Fruit fly (Drosophila melanogaster) whole organism, embryonic: ENCODE measurements around the gene Spn88Eb.

Experiments used
- Blimp-1 ChIP-seq: fragments of 200-800 bp; sonication (Bioruptor generic); optimal IDR thresholded peaks from 3 replicates; lab custom pipeline; 2018; ENCODE audit warnings: missing biosample characterization, missing genetic modification characterization, mild to moderate bottlenecking, moderate library complexity, missing genetic modification reagents
- CG10147 ChIP-seq: fragments of 200-800 bp; sonication (Bioruptor generic); optimal IDR thresholded peaks from 2 replicates; lab custom pipeline; 2019; ENCODE audit warnings: missing biosample characterization, mild to moderate bottlenecking, missing genetic modification characterization, moderate library complexity
- CG10209 ChIP-seq: fragments of 200-800 bp; sonication (Bioruptor generic); optimal IDR thresholded peaks from 3 replicates; lab custom pipeline; 2017; ENCODE audit warnings: missing biosample characterization, mild to moderate bottlenecking, missing genetic modification characterization, missing genetic modification reagents
- CG10366 ChIP-seq: fragments of 200-800 bp; sonication (Bioruptor generic); IDR thresholded peaks from 2 replicates; pipeline ENCODE4 v1.3.6; 2022; ENCODE audit warnings: missing biosample characterization, missing genetic modification characterization
- CG11085 ChIP-seq: fragments of 200-800 bp; sonication (Bioruptor generic); IDR thresholded peaks from 2 replicates; pipeline ENCODE4 v1.3.6; 2022; ENCODE audit warnings: missing biosample characterization, missing genetic modification characterization
- CG1233 ChIP-seq: fragments of 200-800 bp; sonication (Bioruptor generic); optimal IDR thresholded peaks from 4 replicates; lab custom pipeline; 2018; ENCODE audit warnings: missing biosample characterization, mild to moderate bottlenecking, missing genetic modification characterization
- CG13424 ChIP-seq: fragments of 200-800 bp; sonication (Bioruptor generic); optimal IDR thresholded peaks from 2 replicates; lab custom pipeline; 2019; ENCODE audit warnings: missing biosample characterization, mild to moderate bottlenecking, missing genetic modification characterization, moderate library complexity
- CG14441 ChIP-seq: fragments of 200-800 bp; sonication (Bioruptor generic); IDR thresholded peaks from 2 replicates; pipeline ENCODE4 v1.3.6; 2022; ENCODE audit warnings: missing biosample characterization, missing genetic modification characterization
- CG16779 ChIP-seq: fragments of 200-800 bp; sonication (Bioruptor generic); IDR thresholded peaks from 2 replicates; pipeline ENCODE4 v1.3.6; 2022; ENCODE audit warnings: missing biosample characterization, missing genetic modification characterization
- CG17385 ChIP-seq: fragments of 200-800 bp; sonication (Bioruptor generic); optimal IDR thresholded peaks from 3 replicates; lab custom pipeline; 2018; ENCODE audit warnings: missing biosample characterization, mild to moderate bottlenecking, missing genetic modification characterization
- CG17568 ChIP-seq: fragments of 200-800 bp; sonication (Bioruptor generic); optimal IDR thresholded peaks from 2 replicates; lab custom pipeline; 2018; ENCODE audit warnings: missing biosample characterization, mild to moderate bottlenecking, missing genetic modification characterization, moderate library complexity
- CG18262 ChIP-seq: fragments of 200-800 bp; optimal IDR thresholded peaks from 3 replicates; lab custom pipeline; 2019; ENCODE audit warnings: missing biosample characterization, mild to moderate bottlenecking, missing genetic modification characterization, moderate library complexity
- CG18619 ChIP-seq: fragments of 200-800 bp; sonication (Bioruptor generic); optimal IDR thresholded peaks from 3 replicates; lab custom pipeline; 2017; ENCODE audit warnings: missing biosample characterization, mild to moderate bottlenecking, missing genetic modification characterization
- CG2116 ChIP-seq: fragments of 200-800 bp; sonication (Bioruptor generic); optimal IDR thresholded peaks from 3 replicates; lab custom pipeline; 2018; ENCODE audit warnings: missing biosample characterization, mild to moderate bottlenecking, missing genetic modification characterization
- CG33557 ChIP-seq: fragments of 200-800 bp; sonication (Bioruptor generic); optimal IDR thresholded peaks from 2 replicates; lab custom pipeline; 2019; ENCODE audit warnings: missing biosample characterization, mild to moderate bottlenecking, missing genetic modification characterization, moderate library complexity
- CG6254 ChIP-seq: fragments of 200-800 bp; sonication (Bioruptor generic); optimal IDR thresholded peaks from 3 replicates; lab custom pipeline; 2017; ENCODE audit warnings: mild to moderate bottlenecking, missing biosample characterization, missing genetic modification reagents, missing genetic modification characterization
- CG8281 ChIP-seq: fragments of 200-800 bp; sonication (Bioruptor generic); optimal IDR thresholded peaks from 2 replicates; lab custom pipeline; 2018; ENCODE audit warnings: missing biosample characterization, mild to moderate bottlenecking, missing genetic modification characterization, moderate library complexity
- CG9609 ChIP-seq: fragments of 200-800 bp; sonication (Bioruptor generic); optimal IDR thresholded peaks from 3 replicates; lab custom pipeline; 2016; ENCODE audit warnings: missing biosample characterization, missing genetic modification characterization
- Drgx ChIP-seq: fragments of 200-800 bp; sonication (Bioruptor generic); IDR thresholded peaks from 2 replicates; pipeline ENCODE4 v1.3.6; 2022; ENCODE audit warnings: missing biosample characterization, missing genetic modification characterization
- Elba2 ChIP-seq: fragments of 200-800 bp; sonication (Bioruptor generic); optimal IDR thresholded peaks from 3 replicates; lab custom pipeline; 2016; ENCODE audit warnings: missing biosample characterization, missing genetic modification characterization
- Hand ChIP-seq: fragments of 200-800 bp; sonication (Bioruptor generic); optimal IDR thresholded peaks from 2 replicates; lab custom pipeline; 2017; ENCODE audit warnings: mild to moderate bottlenecking, missing biosample characterization, missing genetic modification reagents, missing genetic modification characterization
- Hmr ChIP-seq: fragments of 200-800 bp; sonication (Bioruptor generic); optimal IDR thresholded peaks from 3 replicates; lab custom pipeline; 2017; ENCODE audit warnings: mild to moderate bottlenecking, missing biosample characterization, missing genetic modification reagents, missing genetic modification characterization
- Hr3 ChIP-seq: fragments of 200-800 bp; sonication (Bioruptor generic); optimal IDR thresholded peaks from 3 replicates; lab custom pipeline; 2016; ENCODE audit warnings: missing biosample characterization, missing genetic modification characterization
- Hr51 ChIP-seq, 2 experiments: fragments of 200-800 bp; sonication (Bioruptor generic); optimal IDR thresholded peaks; 2 replicates in 1 of 2; 3 replicates in 1 of 2; lab custom pipeline; 2016 to 2018; ENCODE audit warnings: missing biosample characterization in 2 of 2, missing genetic modification characterization in 2 of 2, mild to moderate bottlenecking in 1 of 2, moderate library complexity in 1 of 2
- Kr ChIP-seq: fragments of 200-800 bp; sonication (Bioruptor generic); optimal IDR thresholded peaks from 2 replicates; lab custom pipeline; 2017; ENCODE audit warnings: missing biosample characterization, mild to moderate bottlenecking, missing genetic modification characterization
- Mes4 ChIP-seq: fragments of 200-800 bp; sonication (Bioruptor generic); optimal IDR thresholded peaks from 2 replicates; lab custom pipeline; 2016; ENCODE audit warnings: missing biosample characterization, missing genetic modification characterization
- Myb ChIP-seq: fragments of 200-800 bp; sonication (Bioruptor generic); optimal IDR thresholded peaks from 2 replicates; lab custom pipeline; 2016; ENCODE audit warnings: missing biosample characterization, missing genetic modification characterization
- Oaz ChIP-seq: fragments of 200-800 bp; sonication (Bioruptor generic); IDR thresholded peaks from 2 replicates; pipeline ENCODE4 v1.3.6; 2022; ENCODE audit warnings: missing biosample characterization, missing genetic modification characterization
- Ravus ChIP-seq: fragments of 200-800 bp; sonication (Bioruptor generic); IDR thresholded peaks from 2 replicates; pipeline ENCODE4 v1.3.6; 2022; ENCODE audit warnings: missing biosample characterization, missing genetic modification characterization
- Rfx ChIP-seq: fragments of 200-800 bp; sonication (Bioruptor generic); IDR thresholded peaks from 2 replicates; pipeline ENCODE4 v1.3.6; 2022; ENCODE audit warnings: missing biosample characterization, missing genetic modification characterization
- Xrp1 ChIP-seq: fragments of 200-800 bp; sonication (Bioruptor generic); IDR thresholded peaks from 2 replicates; pipeline ENCODE4 v1.3.6; 2022; ENCODE audit warnings: missing biosample characterization, missing genetic modification characterization
- br ChIP-seq: fragments of >200 bp; optimal IDR thresholded peaks from 2 replicates; lab custom pipeline; 2017
- ci ChIP-seq: fragments of 200-800 bp; sonication (Bioruptor generic); IDR thresholded peaks from 3 replicates; pipeline ENCODE4 v1.3.6; 2022; ENCODE audit warnings: missing biosample characterization, missing genetic modification characterization
- crp ChIP-seq, 2 experiments: fragments of 200-800 bp; sonication (Bioruptor generic); optimal IDR thresholded peaks; 2 replicates in 1 of 2; 3 replicates in 1 of 2; lab custom pipeline; 2017; ENCODE audit warnings: missing biosample characterization in 2 of 2, missing genetic modification characterization in 2 of 2, mild to moderate bottlenecking in 1 of 2, moderate library complexity in 1 of 2
- cwo ChIP-seq: fragments of 200-800 bp; sonication (Bioruptor generic); optimal IDR thresholded peaks from 3 replicates; lab custom pipeline; 2017; ENCODE audit warnings: missing biosample characterization, missing genetic modification characterization, mild to moderate bottlenecking, moderate library complexity, missing genetic modification reagents
- da ChIP-seq: fragments of 200-800 bp; sonication (Bioruptor generic); optimal IDR thresholded peaks from 2 replicates; lab custom pipeline; 2016; ENCODE audit warnings: missing biosample characterization, missing genetic modification characterization
- emc ChIP-seq: fragments of 200-800 bp; sonication (Bioruptor generic); optimal IDR thresholded peaks from 2 replicates; lab custom pipeline; 2016; ENCODE audit warnings: missing biosample characterization, missing genetic modification characterization
- gsb-n ChIP-seq: fragments of 200-800 bp; sonication (Bioruptor generic); optimal IDR thresholded peaks from 3 replicates; lab custom pipeline; 2018; ENCODE audit warnings: missing biosample characterization, mild to moderate bottlenecking, missing genetic modification characterization
- jigr1 ChIP-seq: fragments of 200-800 bp; sonication (Bioruptor generic); IDR thresholded peaks from 3 replicates; pipeline ENCODE4 v1.3.6; 2022; ENCODE audit warnings: missing biosample characterization, missing genetic modification characterization
- lola ChIP-seq, 3 experiments: fragments of >200 bp in 2 of 3; fragments of 200-800 bp in 1 of 3; sonication (Bioruptor generic) in 1 of 3; optimal IDR thresholded peaks; 2 replicates each; lab custom pipeline; 2017 to 2019; ENCODE audit warnings: missing biosample characterization in 3 of 3, missing genetic modification characterization in 3 of 3, mild to moderate bottlenecking in 1 of 3, moderate library complexity in 1 of 3
- nerfin-2 ChIP-seq: fragments of 200-800 bp; sonication (Bioruptor generic); IDR thresholded peaks from 2 replicates; pipeline ENCODE4 v1.3.6; 2022; ENCODE audit warnings: missing biosample characterization, missing genetic modification characterization; ENCODE audit not compliant: partially characterized antibody
- scrt ChIP-seq: fragments of 200-800 bp; sonication (Bioruptor generic); optimal IDR thresholded peaks from 2 replicates; lab custom pipeline; 2018; ENCODE audit warnings: missing biosample characterization, mild to moderate bottlenecking, missing genetic modification characterization, moderate library complexity
- sens ChIP-seq: fragments of 200-800 bp; sonication (Bioruptor generic); peaks from one replicate; lab custom pipeline; 2016; ENCODE audit warnings: missing biosample characterization, missing genetic modification characterization
- shn ChIP-seq: fragments of 200-800 bp; sonication (Bioruptor generic); optimal IDR thresholded peaks from 3 replicates; lab custom pipeline; 2016; ENCODE audit warnings: missing biosample characterization, missing genetic modification characterization
- sima ChIP-seq: fragments of 200-800 bp; sonication (Bioruptor generic); optimal IDR thresholded peaks from 2 replicates; lab custom pipeline; 2016; ENCODE audit warnings: missing biosample characterization, missing genetic modification characterization
- stc ChIP-seq: fragments of 200-800 bp; sonication (Bioruptor generic); IDR thresholded peaks from 2 replicates; pipeline ENCODE4 v1.3.6; 2022; ENCODE audit warnings: missing biosample characterization, missing genetic modification characterization
- tx ChIP-seq: fragments of 200-800 bp; sonication (Bioruptor generic); optimal IDR thresholded peaks from 2 replicates; lab custom pipeline; 2016; ENCODE audit warnings: missing biosample characterization, missing genetic modification characterization
- usp ChIP-seq: fragments of >200 bp; optimal IDR thresholded peaks from 2 replicates; lab custom pipeline; 2017; ENCODE audit warnings: missing biosample characterization, missing genetic modification characterization
- vfl ChIP-seq: fragments of 200-800 bp; sonication (Bioruptor generic); optimal IDR thresholded peaks from 2 replicates; lab custom pipeline; 2016; ENCODE audit warnings: missing biosample characterization, missing genetic modification characterization

Spn88Eb gene

DNA sequence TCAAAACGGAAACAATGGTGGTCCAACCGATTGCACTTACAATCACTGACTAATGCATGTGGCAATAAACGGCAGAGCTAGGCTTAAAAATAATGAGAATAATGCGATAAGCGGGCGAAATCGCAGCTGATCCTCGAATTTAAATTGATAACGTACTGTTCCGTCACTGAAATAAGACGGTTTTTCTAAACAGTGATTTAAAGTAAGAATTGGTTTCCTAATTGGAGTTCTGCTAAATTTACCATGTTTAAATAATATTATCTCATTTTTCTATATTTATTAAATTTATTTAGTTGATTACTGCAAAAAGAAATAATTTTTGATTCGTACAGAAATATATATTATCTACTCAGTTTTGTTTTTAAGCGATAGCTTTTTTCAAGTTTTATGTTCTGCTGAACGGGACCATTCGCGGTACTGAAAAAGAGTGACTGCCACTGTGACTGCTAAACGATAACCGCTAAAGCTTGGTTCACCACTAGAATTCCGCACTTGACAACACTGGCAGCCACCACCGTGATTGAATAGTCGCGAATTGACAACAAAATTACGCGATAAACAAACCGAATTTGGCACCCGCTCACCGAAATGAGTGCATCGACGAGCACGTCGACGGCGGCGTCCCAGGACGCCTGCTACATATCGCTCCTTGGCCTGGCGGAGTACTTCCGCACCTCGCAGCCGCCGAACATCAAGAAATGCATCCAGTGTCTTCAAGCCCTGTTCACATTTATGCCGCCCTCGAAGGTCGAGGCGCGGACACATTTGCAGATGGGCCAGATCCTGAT is at the start of gene Spn88Eb, which contains the start of gene Mau2:
Gene Spn88Eb, minus strand, starts transcription at position 51 of the 788 bp plus-strand sequence.
Gene Mau2, plus strand, starts transcription at position 493 of the 788 bp plus-strand sequence.
- TF ChIP-seq Rfx (peak; percentile 92), cwo (no peak), Hr51 (GFP tag; optimal IDR thresholded peaks at IDR 0.05; lab: Kevin White, UChicago) (peak in 1 of 2 experiments; percentile 79), CG18619 (peak; percentile 45), usp (GFP tag; lab: Kevin White, UChicago) (no peak), gsb-n (tag; lab: Kevin White, UChicago) (no peak), CG13424 (tag; lab: Kevin White, UChicago) (peak; percentile 60), CG33557 (GFP tag; lab: Kevin White, UChicago) (peak; percentile 29), sens (peak; percentile 89), Hand (GFP tag; lab: Kevin White, UChicago) (no peak), CG10209 (peak; percentile 40), CG9609 (GFP tag; lab: Kevin White, UChicago) (peak; percentile 62), CG6254 (GFP tag; lab: Kevin White, UChicago) (no peak), CG10366 (GFP tag; lab: Robert Waterston, UW) (peak; percentile 74), shn (peak; percentile 37), Kr (GFP tag; lab: Kevin White, UChicago) (no peak), CG18262 (tag; lab: Kevin White, UChicago) (peak; percentile 55), tx (peak; percentile 9), Myb (GFP tag; lab: Kevin White, UChicago) (peak; percentile 55), br (lab: Kevin White, UChicago) (no peak), scrt (GFP tag; lab: Kevin White, UChicago) (no peak), CG1233 (GFP tag; lab: Kevin White, UChicago) (peak; percentile 43), crp (GFP tag; optimal IDR thresholded peaks at IDR 0.05; lab: Kevin White, UChicago) (peak in 1 of 2 experiments; percentile 48), CG11085 (GFP tag; lab: Robert Waterston, UW) (peak; percentile 76), nerfin-2 (GFP tag; lab: Robert Waterston, UW) (no peak), CG14441 (GFP tag; lab: Robert Waterston, UW) (peak; percentile 70), CG8281 (no peak), stc (GFP tag; lab: Robert Waterston, UW) (peak; percentile 56; the same call in 1 of the 2 replicates), Ravus (peak; percentile 32), Xrp1 (GFP tag; lab: Robert Waterston, UW) (peak; percentile 78), Oaz (GFP tag; lab: Robert Waterston, UW) (peak; percentile 35; the same call in 1 of the 2 replicates), Elba2 (GFP tag; lab: Kevin White, UChicago) (peak; percentile 47), sima (GFP tag; lab: Kevin White, UChicago) (no peak), Mes4 (peak; percentile 14), CG17385 (GFP tag; lab: Kevin White, UChicago) (peak; percentile 55), Hmr (GFP tag; lab: Kevin White, UChicago) (no peak), lola (GFP tag; optimal IDR thresholded peaks at IDR 0.05; lab: Kevin White, UChicago) (peak in 1 of 3 experiments; percentile 32), vfl (GFP tag; lab: Kevin White, UChicago) (peak; percentile 45), CG10147 (no peak), CG17568 (GFP tag; lab: Kevin White, UChicago) (no peak), CG16779 (0 out of 2 replicates have a peak, but pooled peaks have one; percentile 38), jigr1 (GFP tag; lab: Robert Waterston, UW) (no peak), ci (GFP tag; lab: Robert Waterston, UW) (peak; percentile 73), Hr3 (peak; percentile 60), da (GFP tag; lab: Kevin White, UChicago) (no peak), Blimp-1 (GFP tag; lab: Kevin White, UChicago) (no peak), CG2116 (GFP tag; lab: Kevin White, UChicago) (peak; percentile 58), Drgx (peak; percentile 37; the same call in 1 of the 2 replicates), emc (GFP tag; lab: Kevin White, UChicago) (no peak)
